Worm (Caenorhabditis elegans) whole organism, L4 larva: Measurements from ENCODE around the gene sru-30.
A peak's percentile ranks its signal among the peaks of the same experiment; 100 is the strongest.

Experiments
- F44E2.7 ChIP-seq: fragments of 200-800 bp; sonication (Bioruptor generic); IDR thresholded peaks from 2 replicates; pipeline ENCODE4 v2.1.2; 2022; ENCODE audit warnings: missing genetic modification characterization, missing compliant biosample characterization
- Y105C5A.15 ChIP-seq: fragments of 200-800 bp; sonication (Bioruptor generic); IDR thresholded peaks from 2 replicates; pipeline ENCODE4 v1.3.6; 2022; ENCODE audit warnings: missing genetic modification characterization, missing compliant biosample characterization
- Y5F2A.4 ChIP-seq: fragments of 200-800 bp; sonication (Bioruptor generic); optimal IDR thresholded peaks from 2 replicates; lab custom pipeline; 2018; ENCODE audit warnings: mild to moderate bottlenecking, missing genetic modification characterization, missing compliant biosample characterization
- Y75B8A.6 ChIP-seq: fragments of 200-800 bp; sonication (Bioruptor generic); IDR thresholded peaks from 2 replicates; pipeline ENCODE4 v1.3.6; 2022; ENCODE audit warnings: missing genetic modification reagents, missing genetic modification characterization, missing compliant biosample characterization
- ZK337.2 ChIP-seq: fragments of 200-800 bp; sonication (Bioruptor generic); IDR thresholded peaks from 2 replicates; pipeline ENCODE4 v1.3.6; 2022; ENCODE audit warnings: missing genetic modification reagents, missing genetic modification characterization, missing compliant biosample characterization
- aha-1 ChIP-seq: fragments of 150-350 bp; peaks from one replicate; lab custom pipeline; 2014; ENCODE audit warnings: missing biosample characterization, missing genetic modification characterization
- arid-1 ChIP-seq: fragments of 200-800 bp; sonication (Bioruptor generic); conservative IDR thresholded peaks from 2 replicates; pipeline ENCODE4 v1.3.6; 2022; ENCODE audit warnings: missing genetic modification reagents, missing genetic modification characterization, missing compliant biosample characterization
- attf-4 ChIP-seq: sonication (generic microtip); optimal IDR thresholded peaks from 3 replicates; lab custom pipeline; 2017; ENCODE audit warnings: missing biosample characterization, missing genetic modification characterization
- ceh-82 ChIP-seq: sonication (generic microtip); optimal IDR thresholded peaks from 2 replicates; lab custom pipeline; 2017; ENCODE audit warnings: missing biosample characterization, missing genetic modification characterization
- dmd-8 ChIP-seq: fragments of 200-800 bp; sonication (Bioruptor generic); IDR thresholded peaks from 2 replicates; pipeline ENCODE4 v1.3.6; 2022; ENCODE audit warnings: missing genetic modification characterization, missing compliant biosample characterization
- dpl-1 ChIP-seq: fragments of 150-350 bp; optimal IDR thresholded peaks from 2 replicates; lab custom pipeline; 2014; ENCODE audit warnings: missing biosample characterization, missing genetic modification reagents, missing genetic modification characterization
- gei-8 ChIP-seq: fragments of 200-800 bp; sonication (Bioruptor generic); optimal IDR thresholded peaks from 2 replicates; lab custom pipeline; 2018; ENCODE audit warnings: mild to moderate bottlenecking, missing genetic modification characterization, missing compliant biosample characterization
- hlh-30 ChIP-seq: sonication (generic microtip); optimal IDR thresholded peaks from 2 replicates; lab custom pipeline; 2017; ENCODE audit warnings: antibody characterized with exemption, mild to moderate bottlenecking, missing genetic modification characterization, missing compliant biosample characterization; ENCODE audit not compliant: insufficient read depth
- hmg-1.1 ChIP-seq: fragments of 200-800 bp; sonication (Bioruptor generic); IDR thresholded peaks from 2 replicates; pipeline ENCODE4 v1.3.6; 2022; ENCODE audit warnings: missing genetic modification reagents, missing genetic modification characterization, missing compliant biosample characterization
- lin-1 ChIP-seq: fragments of 200-800 bp; sonication (Bioruptor generic); IDR thresholded peaks from 2 replicates; pipeline ENCODE4 v1.3.6; 2022; ENCODE audit warnings: missing genetic modification reagents, missing genetic modification characterization, missing compliant biosample characterization
- lin-15B ChIP-seq: fragments of 150-350 bp; sonication (generic microtip); optimal IDR thresholded peaks from 3 replicates; lab custom pipeline; 2014; ENCODE audit warnings: missing biosample characterization, missing genetic modification characterization
- lin-29 ChIP-seq: fragments of 200-800 bp; sonication (Bioruptor generic); IDR thresholded peaks from 2 replicates; pipeline ENCODE4 v1.3.6; 2022; ENCODE audit warnings: missing genetic modification reagents, missing genetic modification characterization, missing compliant biosample characterization
- lin-38 ChIP-seq: fragments of 200-800 bp; sonication (Bioruptor generic); IDR thresholded peaks from 2 replicates; pipeline ENCODE4 v1.3.6; 2022; ENCODE audit warnings: missing genetic modification reagents, missing genetic modification characterization, missing compliant biosample characterization
- mep-1 ChIP-seq: fragments of 150-350 bp; sonication (generic microtip); optimal IDR thresholded peaks from 3 replicates; lab custom pipeline; 2014; ENCODE audit warnings: missing biosample characterization, missing genetic modification characterization
- mes-2 ChIP-seq: sonication (generic microtip); optimal IDR thresholded peaks from 2 replicates; lab custom pipeline; 2016; ENCODE audit warnings: missing genotype, mild to moderate bottlenecking, missing genetic modification characterization, missing compliant biosample characterization; ENCODE audit not compliant: poor library complexity, severe bottlenecking
- nhr-111 ChIP-seq: fragments of 200-800 bp; sonication (Bioruptor generic); optimal IDR thresholded peaks from 2 replicates; lab custom pipeline; 2018; ENCODE audit warnings: mild to moderate bottlenecking, missing genetic modification characterization, missing compliant biosample characterization
- nhr-41 ChIP-seq: fragments of 200-800 bp; sonication (Bioruptor generic); IDR thresholded peaks from 2 replicates; pipeline ENCODE4 v1.3.6; 2022; ENCODE audit warnings: missing genetic modification reagents, missing genetic modification characterization, missing compliant biosample characterization
- nhr-77 ChIP-seq: fragments of 150-350 bp; optimal IDR thresholded peaks from 2 replicates; lab custom pipeline; 2014; ENCODE audit warnings: missing biosample characterization, missing genetic modification characterization
- pha-4 ChIP-seq, 2 experiments: fragments of 150-350 bp in 1 of 2; fragments of 200-800 bp in 1 of 2; sonication (Bioruptor generic) in 1 of 2; IDR thresholded peaks in 1 of 2; optimal IDR thresholded peaks in 1 of 2; 2 replicates each; pipeline versions ENCODE4 v1.3.6 to Lab custom; 2014 to 2022; ENCODE audit warnings: missing genetic modification characterization in 2 of 2, missing genetic modification reagents in 2 of 2, missing biosample characterization in 1 of 2, missing compliant biosample characterization in 1 of 2
- snpc-4 ChIP-seq: fragments of 150-350 bp; optimal IDR thresholded peaks from 2 replicates; lab custom pipeline; 2014; ENCODE audit warnings: missing biosample characterization, missing genetic modification characterization
- spr-3 ChIP-seq: fragments of 200-800 bp; sonication (Bioruptor generic); optimal IDR thresholded peaks from 2 replicates; lab custom pipeline; 2018; ENCODE audit warnings: mild to moderate bottlenecking, missing genetic modification characterization, missing compliant biosample characterization
- unc-62 ChIP-seq, 3 experiments: fragments of 150-350 bp in 1 of 3; sonication (generic microtip); optimal IDR thresholded peaks in 2 of 3; peaks in 1 of 3; 1 replicate in 1 of 3; 2 replicates in 2 of 3; lab custom pipeline; 2014 to 2017; ENCODE audit warnings: missing biosample characterization in 3 of 3, missing genetic modification characterization in 3 of 3, missing genetic modification reagents in 3 of 3, missing genotype in 1 of 3

Gene sru-30

DNA sequence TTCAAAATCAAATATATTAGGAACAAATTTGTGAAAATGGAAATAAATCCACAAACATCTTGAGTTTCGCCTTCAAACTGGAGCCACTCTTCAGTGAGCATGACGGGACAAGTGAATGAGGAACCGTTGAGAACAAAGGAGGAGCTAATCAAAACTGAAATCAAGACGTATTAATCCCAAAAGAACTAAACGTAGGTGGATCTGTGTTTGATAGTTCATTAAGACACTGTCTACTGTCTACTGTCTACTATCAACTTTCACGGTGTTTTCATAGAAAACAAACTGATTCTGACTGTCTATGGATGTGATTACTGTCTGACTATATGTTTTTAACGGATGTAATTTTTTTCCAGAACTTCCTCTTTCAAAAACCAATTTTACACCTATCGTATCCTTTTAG is 8.1 kb downstream of the sru-30 start, which contains the start of gene str-193:
Gene str-193 (minus strand): TSS at position 101 of the 400 bp plus-strand sequence.
- TF ChIP-seq lin-1 = no peak
- TF ChIP-seq unc-62 (GFP tag; optimal IDR thresholded peaks at IDR 0.05 in 1 of 2; lab: Kevin White, UChicago) = peak in 1 of 2 experiments; percentile 6
- no peak for TF ChIP-seq unc-62 (tag; optimal IDR thresholded peaks at IDR 0.05; lab: Kevin White, UChicago)
- TF ChIP-seq dpl-1 (GFP tag; lab: Kevin White, UChicago) = no peak

DNA sequence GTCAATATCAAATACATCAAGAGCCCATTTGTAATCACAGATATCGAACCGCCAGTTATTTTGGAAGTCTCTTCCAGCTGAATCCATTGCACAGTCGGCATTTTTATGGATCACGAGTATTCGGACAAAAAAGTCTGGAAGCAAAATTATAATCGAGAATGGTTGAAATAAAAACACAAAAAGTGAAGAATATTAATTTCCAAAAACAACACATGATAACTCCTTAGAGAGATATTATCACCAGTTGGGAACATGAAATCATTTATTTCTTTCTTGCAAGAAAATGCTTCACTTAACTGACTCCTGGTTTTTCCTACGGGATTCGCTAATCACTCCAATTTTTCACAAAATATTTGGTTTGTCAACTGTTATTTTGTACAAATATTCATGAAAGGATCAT is 10.5 kb downstream of the sru-30 start, which contains the start of gene str-2:
Gene str-2 (minus strand): TSS at position 101 of the 400 bp plus-strand sequence.
- TF ChIP-seq ZK337.2 (GFP tag; lab: Robert Waterston, UW) = no peak
- TF ChIP-seq pha-4 (GFP tag; IDR thresholded peaks at IDR 0.05; lab: Robert Waterston, UW) = no peak
- TF ChIP-seq pha-4 (tag; optimal IDR thresholded peaks at IDR 0.05; lab: Kevin White, UChicago) = no peak
- no peak for TF ChIP-seq nhr-111
- TF ChIP-seq hmg-1.1 (GFP tag; lab: Robert Waterston, UW) = no peak
- no peak for TF ChIP-seq spr-3 (GFP tag; lab: Kevin White, UChicago)
- TF ChIP-seq arid-1 (GFP tag; lab: Robert Waterston, UW) = no peak
- TF ChIP-seq snpc-4 (tag; lab: Kevin White, UChicago) = no peak
- no peak for TF ChIP-seq attf-4 (tag; lab: Kevin White, UChicago)
- no peak for TF ChIP-seq F44E2.7 (GFP tag; lab: Robert Waterston, UW)
- no peak for TF ChIP-seq mes-2 (tag; lab: Kevin White, UChicago)
- no peak for TF ChIP-seq ceh-82 (tag; lab: Kevin White, UChicago)
- TF ChIP-seq lin-29 = no peak
- no peak for TF ChIP-seq dmd-8
- no peak for TF ChIP-seq Y105C5A.15
- no peak for TF ChIP-seq hlh-30
- no peak for TF ChIP-seq Y75B8A.6 (GFP tag; lab: Robert Waterston, UW)

DNA sequence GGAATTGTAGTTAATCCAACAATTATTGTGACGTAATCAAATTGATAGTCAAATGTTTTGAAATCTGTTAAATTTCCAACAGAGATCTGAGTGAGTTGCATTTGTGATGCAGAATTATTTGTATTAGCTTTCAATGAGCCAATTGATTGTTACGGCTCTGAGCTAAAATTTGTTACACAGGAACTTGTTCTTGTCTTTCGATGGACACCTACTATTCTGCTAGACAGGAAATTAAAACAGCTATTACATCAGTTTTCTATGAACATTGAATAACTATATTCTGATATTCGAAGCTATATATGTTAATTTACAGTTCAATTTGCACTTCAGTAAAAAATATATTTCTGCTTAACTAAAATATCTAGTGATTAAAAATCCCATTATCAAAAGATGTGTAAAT is 20.3 kb downstream of the sru-30 start, which contains the start of gene sru-40:
Gene sru-40 (minus strand): TSS at position 101 of the 400 bp plus-strand sequence.
- TF ChIP-seq nhr-77 (no peak), gei-8 (GFP tag; lab: Kevin White, UChicago) (no peak), arid-1 (GFP tag; lab: Robert Waterston, UW) (no peak), lin-38 (no peak), aha-1 (tag; lab: Kevin White, UChicago) (no peak)

DNA sequence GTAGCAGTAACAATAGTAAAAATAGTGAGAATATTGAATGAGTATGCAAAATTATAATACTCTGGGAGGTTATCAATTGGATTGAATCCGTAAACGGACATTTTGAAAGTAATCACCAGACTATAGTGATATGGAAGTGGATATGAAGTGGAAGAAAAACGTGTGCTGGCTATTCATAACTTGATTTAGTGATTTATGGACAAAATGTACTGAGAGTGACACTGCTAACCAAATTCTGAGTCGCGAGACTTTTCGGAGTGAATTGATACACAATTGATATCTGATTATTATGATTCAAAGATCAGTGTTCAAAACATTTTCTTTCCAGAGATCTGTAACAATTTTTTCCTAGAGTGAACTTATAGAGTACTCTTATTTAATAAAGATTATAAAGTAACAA is 22.3 kb downstream of the sru-30 start, which contains the start of gene sru-38:
Gene sru-38 (minus strand): TSS at position 101 of the 400 bp plus-strand sequence.
- TF ChIP-seq Y5F2A.4 (GFP tag; lab: Kevin White, UChicago) (no peak), dmd-8 (no peak)

DNA sequence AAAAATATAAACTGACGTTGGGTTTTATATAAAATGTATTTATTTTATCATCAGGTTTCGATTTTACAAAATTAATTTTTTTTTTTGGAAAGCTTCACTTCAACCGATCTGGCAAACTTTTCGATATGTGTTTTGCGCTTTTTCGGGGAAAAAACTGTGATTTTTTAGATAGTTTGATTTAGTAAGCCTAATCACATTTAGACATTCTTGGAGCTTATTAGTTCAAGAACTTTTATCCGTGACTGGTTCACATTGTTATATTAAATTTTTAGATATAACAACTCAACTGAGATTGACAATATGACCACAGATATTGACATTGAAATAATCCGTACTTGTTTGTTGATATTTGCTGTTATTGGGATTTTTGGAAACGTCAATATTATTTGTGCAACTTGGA is 24.1 kb downstream of the sru-30 start, which contains the start of gene srsx-21:
Gene srsx-21 (plus strand): TSS at position 301 of the 400 bp plus-strand sequence.
- TF ChIP-seq spr-3 (GFP tag; lab: Kevin White, UChicago) = no peak
- TF ChIP-seq unc-62 (GFP tag; optimal IDR thresholded peaks at IDR 0.05 in 1 of 2; lab: Kevin White, UChicago) = peak in 1 of 2 experiments; percentile 59
- TF ChIP-seq unc-62 (tag; optimal IDR thresholded peaks at IDR 0.05; lab: Kevin White, UChicago) = no peak

DNA sequence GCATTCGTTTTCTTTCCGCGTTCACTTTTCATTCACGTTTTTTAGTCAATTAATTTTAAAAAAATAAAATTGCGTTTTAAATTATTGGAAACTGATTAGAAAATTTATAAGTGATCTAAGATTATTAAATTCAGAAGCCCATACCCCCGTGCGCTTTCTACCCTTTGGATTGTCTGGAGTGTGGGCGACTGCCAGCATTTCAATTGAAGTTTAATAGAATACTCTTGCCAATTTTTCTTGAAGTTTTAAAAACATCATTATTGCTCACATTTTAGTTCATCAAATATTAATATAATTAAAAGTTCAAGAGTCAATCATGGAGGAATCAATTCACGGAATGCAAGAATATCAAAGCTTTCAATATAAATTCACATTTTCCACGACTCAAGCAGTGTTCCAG is 27.7 kb downstream of the sru-30 start, which contains the start of gene sru-36:
Gene sru-36 (plus strand): TSS at position 301 of the 400 bp plus-strand sequence.
- TF ChIP-seq hlh-30 (no peak), gei-8 (GFP tag; lab: Kevin White, UChicago) (no peak), Y105C5A.15 (no peak), nhr-41 (GFP tag; lab: Robert Waterston, UW) (no peak), mep-1 (tag; lab: Kevin White, UChicago) (no peak), snpc-4 (tag; lab: Kevin White, UChicago) (no peak), lin-15B (tag; lab: Kevin White, UChicago) (no peak)
